Fruit fly (Drosophila melanogaster): ENCODE results near the gene CG3823.
A peak's percentile ranks its signal among the peaks of the same experiment; 100 is the strongest.

Gene CG3823

dm6 chrX:6287842-6288241 is 15.9 kb upstream of the CG3823 start, which contains the start of the genes Top3beta and wuho (continued):
- TF ChIP-seq crol (GFP tag; IDR thresholded peaks at IDR 0.05) (no peak), CG9932 (GFP tag; IDR thresholded peaks at IDR 0.05) (peak; percentile 54), CG11398 (GFP tag; optimal IDR thresholded peaks at IDR 0.05) (no peak), exex (tag; optimal IDR thresholded peaks at IDR 0.05) (no peak), lov (optimal IDR thresholded peaks at IDR 0.05) (no peak), lov (GFP tag; IDR thresholded peaks at IDR 0.05) (no peak), run (tag; optimal IDR thresholded peaks at IDR 0.05) (peak; percentile 35), sima (GFP tag; optimal IDR thresholded peaks at IDR 0.05) (no peak), CG3163 (GFP tag; optimal IDR thresholded peaks at IDR 0.05) (peak; percentile 61), ash1 (GFP tag; optimal IDR thresholded peaks at IDR 0.05) (peak; percentile 62), tll (GFP tag; optimal IDR thresholded peaks at IDR 0.05) (no peak), CG8924 (tag; optimal IDR thresholded peaks at IDR 0.05) (peak; percentile 58), CG15073 (GFP tag; optimal IDR thresholded peaks at IDR 0.05) (no peak), CG10654 (GFP tag; optimal IDR thresholded peaks at IDR 0.05) (peak; percentile 16), CG13624 (GFP tag; optimal IDR thresholded peaks at IDR 0.05) (peak; percentile 77), rib (GFP tag; IDR thresholded peaks at IDR 0.05) (no peak), mam (GFP tag; optimal IDR thresholded peaks at IDR 0.05) (peak; percentile 58), CG2120 (GFP tag; optimal IDR thresholded peaks at IDR 0.05) (peak; percentile 57), nmo (GFP tag; optimal IDR thresholded peaks at IDR 0.05) (peak; percentile 47), ato (GFP tag; IDR thresholded peaks at IDR 0.05; ENCODE audit: partially characterized antibody) (peak; percentile 40; the same call in 1 of the 2 replicates), CG13894 (tag; optimal IDR thresholded peaks at IDR 0.05) (peak; percentile 97), CG12744 (GFP tag; optimal IDR thresholded peaks at IDR 0.05) (peak; percentile 4), Bgb (GFP tag; IDR thresholded peaks at IDR 0.05; ENCODE audit: partially characterized antibody) (peak; percentile 83), CG12659 (GFP tag; optimal IDR thresholded peaks at IDR 0.05) (peak; percentile 95), HLH54F (GFP tag; optimal IDR thresholded peaks at IDR 0.05) (peak; percentile 39), CG10366 (GFP tag; IDR thresholded peaks at IDR 0.05) (no peak), kni (GFP tag; optimal IDR thresholded peaks at IDR 0.05) (no peak), BEAF-32 (GFP tag; optimal IDR thresholded peaks at IDR 0.05) (peak; percentile 66), CG9437 (GFP tag; optimal IDR thresholded peaks at IDR 0.05) (no peak), ro (GFP tag; IDR thresholded peaks at IDR 0.05) (no peak), vfl (GFP tag; optimal IDR thresholded peaks at IDR 0.05) (no peak), mld (GFP tag; IDR thresholded peaks at IDR 0.05; ENCODE audit: partially characterized antibody) (peak; percentile 83), CG31388 (GFP tag; optimal IDR thresholded peaks at IDR 0.05) (no peak), CG17829 (tag; optimal IDR thresholded peaks at IDR 0.05) (peak; percentile 69), Dbx (GFP tag; IDR thresholded peaks at IDR 0.05) (peak; percentile 62; the same call in 2 of the 3 replicates), CG10267 (tag; optimal IDR thresholded peaks at IDR 0.05) (peak; percentile 57), wor (GFP tag; IDR thresholded peaks at IDR 0.05) (no peak), CG15696 (tag; optimal IDR thresholded peaks at IDR 0.05) (no peak), pzg (GFP tag; optimal IDR thresholded peaks at IDR 0.05) (peak; percentile 100), Ets65A (GFP tag) (peak; percentile 90), Dref (GFP tag; IDR thresholded peaks at IDR 0.05) (peak; percentile 88), MTF-1 (GFP tag; optimal IDR thresholded peaks at IDR 0.05; ENCODE audit: borderline replicate concordance) (peak; percentile 11), ci (GFP tag; IDR thresholded peaks at IDR 0.05) (peak; percentile 78), Rx (GFP tag; IDR thresholded peaks at IDR 0.05) (no peak), PHDP (tag; optimal IDR thresholded peaks at IDR 0.05) (peak; percentile 32), CG5180 (GFP tag; optimal IDR thresholded peaks at IDR 0.05) (no peak), kay (GFP tag; optimal IDR thresholded peaks at IDR 0.05) (peak; percentile 29), CG30020 (tag; optimal IDR thresholded peaks at IDR 0.05) (peak; percentile 41), sug (tag; optimal IDR thresholded peaks at IDR 0.05) (peak; percentile 66), CG11456 (GFP tag; IDR thresholded peaks at IDR 0.05) (peak; percentile 66; the same call in 1 of the 3 replicates), oc (tag; optimal IDR thresholded peaks at IDR 0.05) (peak; percentile 79)

Measured in whole organism, embryonic.